Worm (Caenorhabditis elegans): ENCODE data around the gene F09E5.16.
"Not testable (repeated sequence)": the region's sequence is repeated elsewhere in the genome, so short reads cannot be mapped to it uniquely, and the experiment has no call there.

F09E5.16 gene

DNA sequence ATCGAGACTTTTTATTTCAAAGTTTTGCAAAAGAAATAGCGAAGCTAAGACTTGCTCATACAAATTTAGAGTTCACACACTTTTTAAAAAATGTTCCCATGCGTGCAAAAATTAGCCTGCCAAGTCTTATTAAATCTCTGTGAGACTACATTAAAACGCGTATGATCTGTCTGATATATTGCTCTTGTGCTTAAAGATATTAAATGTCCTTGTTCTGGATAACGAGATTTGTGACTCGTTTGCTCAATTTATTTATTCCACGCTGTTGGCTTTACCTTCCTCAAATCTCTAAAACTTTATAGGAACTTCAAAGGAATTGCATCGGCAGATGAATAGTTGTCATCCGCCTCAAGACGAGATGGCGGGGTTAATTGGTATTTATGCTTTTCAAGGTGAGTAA lies 10.2 kb downstream of the F09E5.16 start, which contains the start of gene srg-69:
TSS of gene srg-69 (plus strand) at position 301 of the 400 bp plus-strand sequence.
- TF ChIP-seq blmp-1 (tag; optimal IDR thresholded peaks at IDR 0.05) (no peak), sem-2 (GFP tag; optimal IDR thresholded peaks at IDR 0.05) (no peak), nhr-2 (tag; optimal IDR thresholded peaks at IDR 0.05) (no peak), ham-2 (GFP tag; optimal IDR thresholded peaks at IDR 0.05) (no peak), tbx-8 (GFP tag; optimal IDR thresholded peaks at IDR 0.05) (no peak)

- no peak for TF ChIP-seq tbx-8 (GFP tag; optimal IDR thresholded peaks at IDR 0.05)
- no peak for TF ChIP-seq mep-1 (tag; optimal IDR thresholded peaks at IDR 0.05)
- no peak for TF ChIP-seq mls-2 (tag; optimal IDR thresholded peaks at IDR 0.05)
- no peak for TF ChIP-seq mab-5 (tag; optimal IDR thresholded peaks at IDR 0.05)
- no peak for TF ChIP-seq flh-1 (GFP tag; optimal IDR thresholded peaks at IDR 0.05)
- TF ChIP-seq blmp-1 (tag; optimal IDR thresholded peaks at IDR 0.05): no peak
- TF ChIP-seq elt-3 (tag; optimal IDR thresholded peaks at IDR 0.05): no peak
- TF ChIP-seq ces-1 (GFP tag; optimal IDR thresholded peaks at IDR 0.05): no peak
- TF ChIP-seq unc-120 (tag; optimal IDR thresholded peaks at IDR 0.05; ENCODE audit: poor library complexity, severe bottlenecking): no peak
- TF ChIP-seq sptf-1 (tag; optimal IDR thresholded peaks at IDR 0.05): no peak
- no peak for TF ChIP-seq ham-2 (GFP tag; optimal IDR thresholded peaks at IDR 0.05)
Measured at ce11 chrII:5353642-5354041, 11.9 kb downstream of the F09E5.16 start.

DNA sequence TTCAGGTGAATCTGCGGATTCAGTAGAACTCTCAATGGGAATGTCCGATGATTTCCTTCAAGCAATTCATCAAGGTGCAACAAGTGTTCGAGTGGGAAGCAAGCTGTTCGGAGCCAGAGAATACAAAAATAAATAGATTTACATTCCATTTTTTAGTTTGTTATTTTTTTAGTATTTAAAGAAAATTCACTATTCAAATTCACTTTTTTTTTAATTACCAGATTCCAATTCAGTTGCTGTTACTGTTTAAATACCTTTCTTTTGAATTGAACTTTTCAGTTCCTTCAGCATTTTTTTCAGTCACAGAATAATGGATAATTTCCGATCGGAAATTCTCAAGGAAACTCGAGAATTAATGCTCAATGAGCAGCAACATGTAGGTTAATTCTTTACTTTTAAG lies 13.7 kb downstream of the F09E5.16 start, which contains the start of gene F09E5.7:
TSS of gene F09E5.7 (plus strand) at position 301 of the 400 bp plus-strand sequence.
- TF ChIP-seq ztf-11 (tag; optimal IDR thresholded peaks at IDR 0.05) (no peak), ceh-39 (tag; optimal IDR thresholded peaks at IDR 0.05) (no peak), mep-1 (tag; optimal IDR thresholded peaks at IDR 0.05) (no peak), blmp-1 (tag; optimal IDR thresholded peaks at IDR 0.05) (no peak), hlh-1 (tag; optimal IDR thresholded peaks at IDR 0.05) (no peak), nhr-237 (tag; optimal IDR thresholded peaks at IDR 0.05) (no peak), elt-3 (tag; optimal IDR thresholded peaks at IDR 0.05) (no peak), nhr-28 (tag; optimal IDR thresholded peaks at IDR 0.05) (no peak), flh-1 (GFP tag; optimal IDR thresholded peaks at IDR 0.05) (no peak), ces-1 (GFP tag; optimal IDR thresholded peaks at IDR 0.05) (no peak), unc-120 (tag; optimal IDR thresholded peaks at IDR 0.05; ENCODE audit: poor library complexity, severe bottlenecking) (no peak), pha-4 (tag; optimal IDR thresholded peaks at IDR 0.05) (no peak), tbx-8 (GFP tag; optimal IDR thresholded peaks at IDR 0.05) (no peak), lin-13 (tag; optimal IDR thresholded peaks at IDR 0.05) (no peak), bed-3 (GFP tag; optimal IDR thresholded peaks at IDR 0.05) (no peak)

ce11 chrII:5350357-5350756 lies 15.2 kb downstream of the F09E5.16 start, which contains the start of gene F09E5.8:
Gene F09E5.8 (plus strand): TSS chrII:5350669.
- not testable (repeated sequence) for TF ChIP-seq ham-2 (GFP tag; optimal IDR thresholded peaks at IDR 0.05); unc-62 (GFP tag; optimal IDR thresholded peaks at IDR 0.05); nhr-237 (tag; optimal IDR thresholded peaks at IDR 0.05)

DNA sequence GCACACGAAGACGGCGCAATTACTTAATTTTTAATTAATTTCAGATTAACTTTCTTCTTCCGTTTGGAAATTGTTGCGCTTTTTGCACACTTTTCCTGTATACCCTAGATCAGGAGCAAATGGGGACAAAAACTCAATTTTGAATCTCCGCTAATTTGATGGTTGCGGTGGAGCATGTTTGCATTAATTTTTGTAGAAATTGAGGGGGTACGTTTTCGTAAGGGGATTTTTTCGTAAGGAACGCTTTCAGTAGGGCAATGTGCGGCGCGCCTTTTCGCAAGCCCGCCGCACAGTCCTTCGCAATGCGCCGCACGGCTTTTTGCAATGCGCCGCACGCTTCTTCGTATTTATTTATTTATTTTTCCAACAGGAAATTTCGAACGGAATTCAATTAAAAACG lies 19.2 kb downstream of the F09E5.16 start:
- TF ChIP-seq unc-120 (tag; optimal IDR thresholded peaks at IDR 0.05; ENCODE audit: poor library complexity, severe bottlenecking) (peak; percentile 21), mep-1 (tag; optimal IDR thresholded peaks at IDR 0.05) (peak; percentile 53), ces-1 (GFP tag; optimal IDR thresholded peaks at IDR 0.05) (peak; percentile 73), lin-13 (tag; optimal IDR thresholded peaks at IDR 0.05) (peak; percentile 44), hlh-1 (tag; optimal IDR thresholded peaks at IDR 0.05) (peak; percentile 33), pha-4 (tag; optimal IDR thresholded peaks at IDR 0.05) (peak; percentile 50), nhr-237 (tag; optimal IDR thresholded peaks at IDR 0.05) (peak; percentile 17), lsy-2 (tag; optimal IDR thresholded peaks at IDR 0.05) (peak; percentile 29)

DNA sequence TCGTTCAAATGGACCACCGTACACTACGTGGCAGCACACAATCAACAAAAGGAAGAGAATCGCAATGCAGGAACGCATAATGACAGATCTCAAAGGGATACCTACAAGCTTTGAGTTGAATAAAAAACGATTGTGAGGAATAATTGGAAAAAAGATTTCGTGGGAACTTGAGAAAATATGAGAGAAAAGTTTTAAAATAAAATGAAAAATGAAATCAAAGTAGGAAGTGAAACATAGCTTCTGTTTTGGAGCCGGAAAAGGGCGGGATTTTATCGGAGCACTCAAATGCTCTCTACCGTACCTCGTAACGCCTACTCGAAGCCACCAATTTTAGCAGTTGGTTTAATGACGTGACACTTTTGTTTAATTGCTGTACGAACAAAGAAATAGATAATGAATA lies 20.8 kb downstream of the F09E5.16 start, which contains the start of gene F09E5.14:
TSS of gene F09E5.14 (minus strand) at position 101 of the 400 bp plus-strand sequence.
- TF ChIP-seq zip-8 (tag; optimal IDR thresholded peaks at IDR 0.05): no peak
- no peak for TF ChIP-seq unc-62 (GFP tag; optimal IDR thresholded peaks at IDR 0.05)
- TF ChIP-seq mls-2 (tag; optimal IDR thresholded peaks at IDR 0.05): no peak
- TF ChIP-seq nhr-237 (tag; optimal IDR thresholded peaks at IDR 0.05): no peak
- TF ChIP-seq sptf-1 (tag; optimal IDR thresholded peaks at IDR 0.05): no peak
- no peak for TF ChIP-seq bed-3 (GFP tag; optimal IDR thresholded peaks at IDR 0.05)
- TF ChIP-seq snpc-4 (tag; optimal IDR thresholded peaks at IDR 0.05): no peak
- TF ChIP-seq mab-5 (tag; optimal IDR thresholded peaks at IDR 0.05): no peak

DNA sequence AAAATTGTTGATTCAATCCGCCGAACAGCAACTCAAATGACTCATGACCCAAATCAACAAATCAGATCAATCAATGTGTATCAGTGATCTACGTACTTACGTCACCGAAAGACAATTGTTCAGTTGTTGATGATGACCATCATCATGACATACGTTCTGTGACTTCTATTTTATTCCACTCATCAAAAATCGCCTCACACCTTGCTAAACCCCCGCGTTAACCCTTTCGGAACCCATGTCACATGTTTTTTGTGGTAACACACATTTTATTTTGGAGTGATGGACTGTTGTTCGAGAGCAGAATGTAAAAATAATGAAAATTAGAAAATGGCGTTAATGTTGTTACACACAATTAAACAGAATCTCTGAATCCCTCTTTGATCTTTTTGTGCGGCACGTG lies 23.1 kb downstream of the F09E5.16 start:
- no peak for TF ChIP-seq unc-62 (GFP tag; optimal IDR thresholded peaks at IDR 0.05)
- TF ChIP-seq ces-1 (GFP tag; optimal IDR thresholded peaks at IDR 0.05): no peak
- TF ChIP-seq ztf-11 (tag; optimal IDR thresholded peaks at IDR 0.05): no peak
- no peak for TF ChIP-seq nhr-237 (tag; optimal IDR thresholded peaks at IDR 0.05)
- no peak for TF ChIP-seq unc-120 (tag; optimal IDR thresholded peaks at IDR 0.05; ENCODE audit: poor library complexity, severe bottlenecking)
- no peak for TF ChIP-seq hlh-1 (tag; optimal IDR thresholded peaks at IDR 0.05)
- no peak for TF ChIP-seq bed-3 (GFP tag; optimal IDR thresholded peaks at IDR 0.05)
- TF ChIP-seq elt-3 (tag; optimal IDR thresholded peaks at IDR 0.05): no peak
- TF ChIP-seq ceh-83 (GFP tag; optimal IDR thresholded peaks at IDR 0.05): no peak
- no peak for TF ChIP-seq mls-2 (tag; optimal IDR thresholded peaks at IDR 0.05)
- TF ChIP-seq mep-1 (tag; optimal IDR thresholded peaks at IDR 0.05): no peak
- no peak for TF ChIP-seq lin-32 (GFP tag; optimal IDR thresholded peaks at IDR 0.05)
- no peak for TF ChIP-seq zip-8 (tag; optimal IDR thresholded peaks at IDR 0.05)
- no peak for TF ChIP-seq sptf-1 (tag; optimal IDR thresholded peaks at IDR 0.05)
- no peak for TF ChIP-seq lin-13 (tag; optimal IDR thresholded peaks at IDR 0.05)
- TF ChIP-seq unc-39 (tag; optimal IDR thresholded peaks at IDR 0.05): no peak
